Fruit fly (Drosophila melanogaster): ENCODE data around the gene CG33665.

Gene CG33665

dm6 chrX:6527680-6528079 is 49.0 kb upstream of the CG33665 start, which contains the start of gene CG3342 (continued):
- TF ChIP-seq Scr (GFP tag; IDR thresholded peaks at IDR 0.05; ENCODE audit: partially characterized antibody) (no peak), CG1602 (GFP tag; optimal IDR thresholded peaks at IDR 0.05) (no peak), CG8290 (GFP tag; optimal IDR thresholded peaks at IDR 0.05) (no peak), CG8290 (tag; optimal IDR thresholded peaks at IDR 0.05) (no peak), CG11695 (GFP tag; IDR thresholded peaks at IDR 0.05) (no peak), stwl (tag; optimal IDR thresholded peaks at IDR 0.05) (peak; percentile 36), CG8924 (tag; optimal IDR thresholded peaks at IDR 0.05) (peak; percentile 17), CG9797 (GFP tag; optimal IDR thresholded peaks at IDR 0.05) (peak; percentile 9), ind (GFP tag; optimal IDR thresholded peaks at IDR 0.05) (no peak), ro (GFP tag; IDR thresholded peaks at IDR 0.05) (no peak), pfk (GFP tag; optimal IDR thresholded peaks at IDR 0.05) (no peak), Xrp1 (GFP tag; IDR thresholded peaks at IDR 0.05) (no peak), dysf (GFP tag; IDR thresholded peaks at IDR 0.05) (no peak), tap (tag; optimal IDR thresholded peaks at IDR 0.05) (no peak), Hr51 (GFP tag; optimal IDR thresholded peaks at IDR 0.05) (no peak), pum (GFP tag; optimal IDR thresholded peaks at IDR 0.05) (no peak), ERR (GFP tag; optimal IDR thresholded peaks at IDR 0.05) (no peak), Antp (GFP tag; optimal IDR thresholded peaks at IDR 0.05) (no peak), gem (tag; optimal IDR thresholded peaks at IDR 0.05) (peak; percentile 21), CG8089 (GFP tag; optimal IDR thresholded peaks at IDR 0.05) (no peak), fu2 (GFP tag; optimal IDR thresholded peaks at IDR 0.05) (no peak), Lhr (GFP tag; optimal IDR thresholded peaks at IDR 0.05) (no peak)

DNA sequence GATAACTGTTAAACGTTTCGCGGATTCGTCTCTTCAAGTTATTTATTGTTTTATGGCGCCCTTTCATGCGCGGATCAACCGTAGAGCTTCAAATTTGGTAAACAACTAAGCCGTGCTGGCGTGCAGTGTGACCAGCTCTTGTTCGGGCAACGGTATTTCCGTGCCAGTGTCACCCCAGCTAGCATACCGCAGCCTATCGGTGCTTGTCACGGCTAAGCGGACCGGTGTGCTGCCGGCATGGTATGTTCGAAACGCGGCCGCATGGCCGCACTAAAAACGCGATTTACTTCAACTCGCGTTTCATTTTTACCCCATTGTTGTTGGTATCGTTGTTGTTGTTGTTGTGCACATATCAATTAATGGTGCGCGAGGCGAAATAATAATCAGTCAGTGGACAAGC is 45.6 kb upstream of the CG33665 start, which contains the start of the genes CG42340 and CG3918:
Gene CG42340 (minus strand): TSS at position 107 of the 400 bp plus-strand sequence.
Gene CG3918 (plus strand): TSS at position 248 of the 400 bp plus-strand sequence.
- TF ChIP-seq Ada2b (GFP tag; IDR thresholded peaks at IDR 0.05) (no peak), CG11456 (GFP tag; IDR thresholded peaks at IDR 0.05) (peak; percentile 53; the same call in 1 of the 3 replicates), CG18476 (GFP tag; optimal IDR thresholded peaks at IDR 0.05) (no peak), Opbp (GFP tag; IDR thresholded peaks at IDR 0.05; ENCODE audit: partially characterized antibody) (peak; percentile 55; the same call in 1 of the 3 replicates), caup (GFP tag; optimal IDR thresholded peaks at IDR 0.05; ENCODE audit: severe bottlenecking) (peak; percentile 17), sqz (GFP tag; optimal IDR thresholded peaks at IDR 0.05) (no peak), lmd (GFP tag; IDR thresholded peaks at IDR 0.05) (no peak), hb (GFP tag; IDR thresholded peaks at IDR 0.05; ENCODE audit: partially characterized antibody) (0 out of 3 replicates have a peak, but pooled peaks have one; percentile 28), CG14965 (GFP tag; optimal IDR thresholded peaks at IDR 0.05; ENCODE audit: borderline replicate concordance) (no peak), CG10267 (tag; optimal IDR thresholded peaks at IDR 0.05) (peak; percentile 55), Deaf1 (tag; optimal IDR thresholded peaks at IDR 0.05) (no peak), Aef1 (GFP tag; IDR thresholded peaks at IDR 0.05) (peak; percentile 68), CG17912 (GFP tag; optimal IDR thresholded peaks at IDR 0.05) (peak; percentile 33), BEAF-32 (GFP tag; optimal IDR thresholded peaks at IDR 0.05) (peak; percentile 65), CG10565 (GFP tag; optimal IDR thresholded peaks at IDR 0.05) (no peak), Ravus (GFP tag; IDR thresholded peaks at IDR 0.05) (no peak), pho (GFP tag; optimal IDR thresholded peaks at IDR 0.05) (peak; percentile 28), CG13424 (tag; optimal IDR thresholded peaks at IDR 0.05) (peak; percentile 20), CG11247 (GFP tag; IDR thresholded peaks at IDR 0.05) (no peak), CG3847 (GFP tag; IDR thresholded peaks at IDR 0.05) (peak; percentile 92), nmo (GFP tag; optimal IDR thresholded peaks at IDR 0.05) (peak; percentile 61), Dad (GFP tag; optimal IDR thresholded peaks at IDR 0.05) (no peak), CG2116 (GFP tag; optimal IDR thresholded peaks at IDR 0.05) (peak; percentile 72), CG3838 (GFP tag; optimal IDR thresholded peaks at IDR 0.05) (no peak), CG1832 (GFP tag; optimal IDR thresholded peaks at IDR 0.05) (no peak), ind (GFP tag; optimal IDR thresholded peaks at IDR 0.05) (no peak), CG3281 (GFP tag; optimal IDR thresholded peaks at IDR 0.05) (no peak), HLHmδ (GFP tag; optimal IDR thresholded peaks at IDR 0.05) (no peak), jing (GFP tag; optimal IDR thresholded peaks at IDR 0.05) (no peak), stc (GFP tag; IDR thresholded peaks at IDR 0.05) (peak; percentile 15; the same call in 1 of the 2 replicates)

Measured in whole organism, embryonic.